Fruit fly (Drosophila melanogaster) S2 (cell line): ENCODE data around the gene CG17199.

Source experiments
- CG8478 ChIP-seq: fragments of >200 bp; optimal IDR thresholded peaks from 2 replicates; lab custom pipeline; 2018
- CTCF ChIP-seq, 2 experiments: fragments of >200 bp; optimal IDR thresholded peaks; 2 replicates each; lab custom pipeline; 2018

DNA sequence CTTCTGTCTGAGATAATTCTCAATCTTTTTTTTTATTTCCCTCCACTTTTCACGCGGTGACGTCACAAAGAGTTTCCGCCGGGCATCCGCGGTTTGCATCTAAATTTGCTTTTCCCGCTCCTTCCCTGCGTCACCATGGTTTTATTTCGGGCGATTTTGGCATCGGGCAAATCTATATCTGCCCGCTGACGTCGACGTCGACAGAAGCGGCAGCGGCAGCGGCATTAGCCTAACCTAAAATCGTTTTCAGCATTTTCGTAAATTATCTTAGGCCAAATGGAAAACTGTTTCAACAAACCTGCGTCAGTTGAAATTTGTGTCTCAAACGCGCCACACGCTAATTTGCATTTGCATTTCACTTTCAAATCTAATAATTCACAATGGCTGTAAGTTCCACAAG lies 40.5 kb downstream of the CG17199 start, which contains the start of gene CG5023:
- no peak for TF ChIP-seq CG8478 (lab: Kevin White, UChicago)
- no peak for TF ChIP-seq CTCF (optimal IDR thresholded peaks at IDR 0.05; lab: Kevin White, UChicago)
